Fruit fly (Drosophila melanogaster) whole organism, prepupa: ENCODE data around the gene Srx.

ENCODE experiments used
- CG15336 ChIP-seq: fragments of 200-800 bp; sonication (Bioruptor generic); IDR thresholded peaks from 2 replicates; pipeline ENCODE4 v1.3.6; 2022; ENCODE audit warnings: missing biosample characterization, missing genetic modification characterization
- CG6163 ChIP-seq: fragments of 200-800 bp; sonication (Bioruptor generic); IDR thresholded peaks from 3 replicates; pipeline ENCODE4 v1.3.6; 2022; ENCODE audit warnings: missing biosample characterization, missing genetic modification characterization
- CG6276 ChIP-seq: fragments of 200-800 bp; sonication (Bioruptor generic); optimal IDR thresholded peaks from 2 replicates; lab custom pipeline; 2017; ENCODE audit warnings: missing biosample characterization, mild to moderate bottlenecking, missing genetic modification characterization
- CG6808 ChIP-seq: fragments of 200-800 bp; sonication (Bioruptor generic); optimal IDR thresholded peaks from 3 replicates; lab custom pipeline; 2017; ENCODE audit warnings: missing biosample characterization, missing genetic modification characterization, mild to moderate bottlenecking, moderate library complexity, missing genetic modification reagents
- CG8119 ChIP-seq: fragments of 200-800 bp; sonication (Bioruptor generic); IDR thresholded peaks from 3 replicates; pipeline ENCODE4 v1.3.6; 2022; ENCODE audit warnings: missing biosample characterization, missing genetic modification characterization
- Gug ChIP-seq: fragments of 200-800 bp; sonication (Bioruptor generic); IDR thresholded peaks from 2 replicates; pipeline ENCODE4 v1.3.6; 2022; ENCODE audit warnings: missing biosample characterization, missing genetic modification characterization
- Hr4 ChIP-seq: fragments of 200-800 bp; sonication (Bioruptor generic); optimal IDR thresholded peaks from 3 replicates; lab custom pipeline; 2016; ENCODE audit warnings: missing biosample characterization, missing genetic modification characterization
- Met ChIP-seq: fragments of 200-800 bp; sonication (Bioruptor generic); optimal IDR thresholded peaks from 3 replicates; lab custom pipeline; 2016; ENCODE audit warnings: missing biosample characterization, missing genetic modification characterization
- fd85E ChIP-seq: fragments of 200-800 bp; sonication (Bioruptor generic); optimal IDR thresholded peaks from 3 replicates; lab custom pipeline; 2016; ENCODE audit warnings: missing biosample characterization, missing genetic modification characterization
- lz ChIP-seq: fragments of 200-800 bp; sonication (Bioruptor generic); optimal IDR thresholded peaks from 3 replicates; lab custom pipeline; 2016; ENCODE audit warnings: missing biosample characterization, missing genetic modification characterization
- spab ChIP-seq: fragments of 200-800 bp; sonication (Bioruptor generic); optimal IDR thresholded peaks from 2 replicates; lab custom pipeline; 2017; ENCODE audit warnings: missing biosample characterization, mild to moderate bottlenecking, missing genetic modification characterization, missing genetic modification reagents
- topi ChIP-seq: fragments of 200-800 bp; sonication (Bioruptor generic); optimal IDR thresholded peaks from 3 replicates; lab custom pipeline; 2016; ENCODE audit warnings: missing biosample characterization, missing genetic modification characterization

DNA sequence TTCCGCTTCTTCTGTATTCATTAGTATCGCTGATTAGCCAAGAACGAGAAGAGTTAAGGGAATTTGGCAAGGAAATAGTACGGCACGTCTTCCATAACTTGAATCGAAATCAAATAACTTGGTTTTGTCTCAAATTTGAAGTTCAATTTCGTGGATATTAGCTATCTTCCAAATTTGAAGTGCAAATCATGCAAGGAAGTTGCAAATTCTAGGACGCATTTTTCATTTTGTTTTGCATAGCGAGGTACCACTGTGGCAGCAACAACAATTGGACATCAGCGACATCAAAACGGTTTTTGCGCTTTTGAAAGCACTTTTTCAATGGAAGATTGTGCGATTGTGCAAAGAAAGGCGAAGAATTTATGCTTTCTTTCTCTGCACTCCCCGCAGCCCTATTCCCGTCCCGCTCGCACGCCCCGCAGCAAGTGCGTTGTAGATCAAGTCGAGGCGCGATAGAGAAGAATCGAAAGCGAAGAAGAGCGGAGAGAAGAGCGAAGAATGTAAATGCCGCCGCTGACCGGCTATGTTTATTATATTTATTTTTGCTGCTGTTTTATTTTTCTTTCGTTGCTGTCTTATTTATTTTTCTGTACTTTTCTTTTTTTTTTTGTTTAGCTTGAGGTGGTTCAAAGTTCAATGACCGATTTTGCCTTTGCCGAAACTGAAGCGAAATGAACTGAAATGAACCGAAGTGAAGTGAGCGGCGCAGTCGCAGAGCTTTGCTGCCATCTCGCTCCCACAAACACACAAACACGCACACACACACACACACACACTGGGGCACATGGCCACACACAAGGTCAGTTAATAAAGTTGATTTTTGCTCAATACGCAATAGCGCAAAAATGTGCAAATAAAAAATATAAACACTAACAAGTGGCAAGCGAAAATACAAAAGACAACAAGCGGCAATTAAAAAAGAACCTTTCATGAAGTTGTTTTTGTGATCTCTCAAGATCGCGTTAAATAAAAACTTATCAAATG is 24.7 kb downstream of the Srx start:
- TF ChIP-seq fd85E (GFP tag; lab: Kevin White, UChicago) (no peak), CG15336 (GFP tag; lab: Robert Waterston, UW) (peak; percentile 73), spab (GFP tag; lab: Kevin White, UChicago) (no peak), lz (GFP tag; lab: Kevin White, UChicago) (peak; percentile 78), CG6276 (GFP tag; lab: Kevin White, UChicago) (peak; percentile 53), CG6163 (GFP tag; lab: Robert Waterston, UW) (peak; percentile 75), CG6808 (GFP tag; lab: Kevin White, UChicago) (peak; percentile 61), topi (GFP tag; lab: Kevin White, UChicago) (peak; percentile 78), Hr4 (GFP tag; lab: Kevin White, UChicago) (peak; percentile 85), Met (GFP tag; lab: Kevin White, UChicago) (peak; percentile 77), Gug (GFP tag; lab: Robert Waterston, UW) (peak; percentile 73), CG8119 (GFP tag; lab: Robert Waterston, UW) (peak; percentile 63)
